Worm (Caenorhabditis elegans) whole organism, L4/young adult: Measurements from ENCODE around the gene col-102.

Experiments
- dao-5 ChIP-seq: sonication (generic microtip); optimal IDR thresholded peaks from 2 replicates; lab custom pipeline; 2016; ENCODE audit warnings: missing genotype, missing genetic modification characterization, moderate library complexity, missing compliant biosample characterization
- him-1 ChIP-seq: sonication (generic microtip); optimal IDR thresholded peaks from 2 replicates; lab custom pipeline; 2016; ENCODE audit warnings: missing genotype, missing genetic modification reagents, missing genetic modification characterization, missing compliant biosample characterization

ce11 chrIV:639167-639566, 34.9 kb downstream of the col-102 start:
- TF ChIP-seq dao-5 (tag; lab: Kevin White, UChicago), result no peak
- no peak for TF ChIP-seq him-1 (tag; lab: Kevin White, UChicago)
